Fruit fly (Drosophila melanogaster) whole organism, larva: Measurements from ENCODE around the gene CG34012.

Source experiments
- noc ChIP-seq: fragments of 200-800 bp; sonication (Bioruptor generic); optimal IDR thresholded peaks from 3 replicates; lab custom pipeline; 2019; ENCODE audit warnings: missing biosample characterization, mild to moderate bottlenecking, missing genetic modification characterization, moderate library complexity

Gene CG34012

DNA sequence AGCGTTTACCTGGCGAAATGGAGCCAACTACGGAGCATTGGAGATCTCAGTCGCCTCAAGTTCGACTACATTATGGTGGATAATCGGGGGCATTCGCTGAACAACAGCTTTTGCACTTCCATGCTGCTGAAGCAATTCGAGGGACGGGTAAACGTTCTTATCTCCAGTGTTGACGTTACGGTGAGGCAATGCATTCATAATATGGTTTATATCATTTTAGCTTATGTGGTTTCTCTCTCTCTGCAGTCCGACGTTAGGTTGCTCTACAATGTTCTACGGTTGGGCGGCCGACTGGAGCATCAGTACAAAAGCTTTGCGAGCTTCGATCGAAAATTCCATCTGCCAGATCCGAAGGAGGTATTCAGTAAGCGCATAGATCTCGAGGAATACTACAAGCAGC, 43.5 kb downstream of the CG34012 start:
- no peak for TF ChIP-seq noc (tag; lab: Kevin White, UChicago)

- peak; percentile 79 for TF ChIP-seq noc (tag; lab: Kevin White, UChicago)
These were observed 44.6 kb downstream of the CG34012 start, which contains the start of the genes CG32075, CG45101 and SuUR for dm6 chr3L:11064689-11065088. Gene CG32075, minus strand, starts transcription at chr3L:11064941. Gene CG45101, plus strand, starts transcription at chr3L:11064991. Gene SuUR, plus strand, starts transcription at chr3L:11064991.

- TF ChIP-seq noc (tag; lab: Kevin White, UChicago) = no peak
These were observed 46.9 kb downstream of the CG34012 start, which contains the start of gene CG32069 for dm6 chr3L:11062441-11062840. Gene CG32069, minus strand, starts transcription at chr3L:11062614.

dm6 chr3L:11061200-11061599, 48.1 kb downstream of the CG34012 start, which contains the start of the genes CG6321 and Blos2:
Gene CG6321, minus strand, starts transcription at chr3L:11061224.
Gene Blos2, plus strand, starts transcription at chr3L:11061571.
- TF ChIP-seq noc (tag; lab: Kevin White, UChicago) = peak; percentile 83
